Worm (Caenorhabditis elegans): ENCODE measurements around the gene nhr-115.

DNA sequence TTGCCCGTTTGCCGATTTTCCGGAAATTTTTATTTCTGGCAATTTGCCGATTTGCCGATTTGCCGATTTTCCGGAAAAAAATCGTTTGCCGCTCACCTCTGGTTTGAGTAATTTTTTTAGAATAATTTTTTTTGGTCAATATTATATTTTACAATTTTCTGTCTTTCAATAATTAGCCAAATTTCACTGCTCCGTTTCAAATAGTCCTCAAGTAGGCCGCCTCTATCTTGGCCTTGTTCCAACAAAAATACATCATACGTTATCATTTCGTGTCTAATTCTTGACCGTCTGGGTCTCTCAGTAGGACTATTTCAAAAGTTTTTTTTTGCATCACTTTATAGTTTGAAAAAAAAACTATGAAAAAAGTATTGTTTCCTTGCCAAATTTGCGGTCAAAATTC lies at the start of gene nhr-115:
- TF ChIP-seq cnd-1 (tag; optimal IDR thresholded peaks at IDR 0.05) (no peak), ztf-11 (tag; optimal IDR thresholded peaks at IDR 0.05) (no peak), snpc-4 (tag; optimal IDR thresholded peaks at IDR 0.05) (no peak), lin-13 (tag; optimal IDR thresholded peaks at IDR 0.05) (no peak), nhr-28 (tag; optimal IDR thresholded peaks at IDR 0.05) (no peak)

Measured in whole organism, mixed stage, embryonic.